Fruit fly (Drosophila melanogaster) whole organism, embryonic: ENCODE results near the gene CG5835.

Experiments
- Antp ChIP-seq: fragments of 200-800 bp; sonication (Bioruptor generic); optimal IDR thresholded peaks from 3 replicates; lab custom pipeline; 2016; ENCODE audit warnings: missing biosample characterization, missing genetic modification characterization
- Atf-2 ChIP-seq: fragments of 200-800 bp; sonication (Bioruptor generic); optimal IDR thresholded peaks from 2 replicates; lab custom pipeline; 2016; ENCODE audit warnings: missing biosample characterization, missing genetic modification characterization
- Atf3 ChIP-seq: fragments of 200-800 bp; sonication (Bioruptor generic); optimal IDR thresholded peaks from 3 replicates; lab custom pipeline; 2016; ENCODE audit warnings: missing biosample characterization, missing genetic modification characterization
- Bdp1 ChIP-seq: fragments of 200-800 bp; sonication (Bioruptor generic); optimal IDR thresholded peaks from 3 replicates; lab custom pipeline; 2016; ENCODE audit warnings: missing biosample characterization, missing genetic modification characterization
- C15 ChIP-seq: fragments of 200-800 bp; sonication (Bioruptor generic); IDR thresholded peaks from 3 replicates; pipeline ENCODE4 v1.3.6; 2022; ENCODE audit warnings: missing biosample characterization, missing genetic modification characterization
- CG10209 ChIP-seq: fragments of 200-800 bp; sonication (Bioruptor generic); optimal IDR thresholded peaks from 3 replicates; lab custom pipeline; 2017; ENCODE audit warnings: missing biosample characterization, mild to moderate bottlenecking, missing genetic modification characterization, missing genetic modification reagents
- CG10267 ChIP-seq: fragments of 200-800 bp; sonication (Bioruptor generic); optimal IDR thresholded peaks from 2 replicates; lab custom pipeline; 2018; ENCODE audit warnings: missing biosample characterization, mild to moderate bottlenecking, missing genetic modification characterization, moderate library complexity
- CG12104 ChIP-seq: fragments of 200-800 bp; sonication (Bioruptor generic); optimal IDR thresholded peaks from 3 replicates; lab custom pipeline; 2016; ENCODE audit warnings: missing biosample characterization, missing genetic modification characterization
- CG14014 ChIP-seq: fragments of 200-800 bp; sonication (Bioruptor generic); IDR thresholded peaks from 2 replicates; pipeline ENCODE4 v1.3.6; 2022; ENCODE audit warnings: missing biosample characterization, missing genetic modification characterization
- CG16813 ChIP-seq: fragments of 200-800 bp; sonication (Bioruptor generic); IDR thresholded peaks from 3 replicates; pipeline ENCODE4 v1.3.6; 2022; ENCODE audit warnings: missing biosample characterization, missing genetic modification characterization; ENCODE audit not compliant: partially characterized antibody
- CG18764 ChIP-seq: fragments of 200-800 bp; sonication (Bioruptor generic); optimal IDR thresholded peaks from 3 replicates; lab custom pipeline; 2016; ENCODE audit warnings: missing biosample characterization, missing genetic modification characterization
- CG30020 ChIP-seq: fragments of 200-800 bp; optimal IDR thresholded peaks from 2 replicates; lab custom pipeline; 2019; ENCODE audit warnings: missing biosample characterization, mild to moderate bottlenecking, missing genetic modification characterization, moderate library complexity
- CG30431 ChIP-seq: fragments of 200-800 bp; sonication (Bioruptor generic); optimal IDR thresholded peaks from 2 replicates; lab custom pipeline; 2017; ENCODE audit warnings: missing biosample characterization, missing genetic modification characterization
- CG32767 ChIP-seq: fragments of 200-800 bp; sonication (Bioruptor generic); IDR thresholded peaks from 2 replicates; pipeline ENCODE4 v1.3.6; 2022; ENCODE audit warnings: missing biosample characterization, missing genetic modification characterization
- CG32772 ChIP-seq: fragments of 200-800 bp; sonication (Bioruptor generic); IDR thresholded peaks from 2 replicates; pipeline ENCODE4 v1.3.6; 2022; ENCODE audit warnings: missing biosample characterization, missing genetic modification characterization
- CG34376 ChIP-seq: fragments of 200-800 bp; sonication (Bioruptor generic); optimal IDR thresholded peaks from 2 replicates; lab custom pipeline; 2018; ENCODE audit warnings: missing biosample characterization, mild to moderate bottlenecking, missing genetic modification characterization
- CG5245 ChIP-seq: fragments of 200-800 bp; sonication (Bioruptor generic); optimal IDR thresholded peaks from 3 replicates; lab custom pipeline; 2016; ENCODE audit warnings: missing biosample characterization, missing genetic modification characterization
- CG6854 ChIP-seq: fragments of 200-800 bp; sonication (Bioruptor generic); optimal IDR thresholded peaks from 3 replicates; lab custom pipeline; 2017; ENCODE audit warnings: missing biosample characterization, mild to moderate bottlenecking, missing genetic modification characterization
- Dp ChIP-seq: fragments of 200-800 bp; sonication (Bioruptor generic); optimal IDR thresholded peaks from 2 replicates; lab custom pipeline; 2018; ENCODE audit warnings: missing biosample characterization, mild to moderate bottlenecking, missing genetic modification characterization, moderate library complexity
- HHEX ChIP-seq: fragments of 200-800 bp; sonication (Bioruptor generic); optimal IDR thresholded peaks from 3 replicates; lab custom pipeline; 2017; ENCODE audit warnings: missing biosample characterization, mild to moderate bottlenecking, missing genetic modification characterization, missing genetic modification reagents
- Hr51 ChIP-seq, 2 experiments: fragments of 200-800 bp; sonication (Bioruptor generic); optimal IDR thresholded peaks; 2 replicates in 1 of 2; 3 replicates in 1 of 2; lab custom pipeline; 2016 to 2018; ENCODE audit warnings: missing biosample characterization in 2 of 2, missing genetic modification characterization in 2 of 2, mild to moderate bottlenecking in 1 of 2, moderate library complexity in 1 of 2
- Jarid2 ChIP-seq: fragments of 200-800 bp; sonication (Bioruptor generic); optimal IDR thresholded peaks from 3 replicates; lab custom pipeline; 2017; ENCODE audit warnings: mild to moderate bottlenecking, missing biosample characterization, missing genetic modification reagents, missing genetic modification characterization
- MTF-1 ChIP-seq: fragments of 200-800 bp; sonication (Bioruptor generic); optimal IDR thresholded peaks from 2 replicates; lab custom pipeline; 2018; ENCODE audit warnings: missing biosample characterization, mild to moderate bottlenecking, missing genetic modification characterization, borderline replicate concordance
- NC2β ChIP-seq: fragments of 200-800 bp; sonication (Bioruptor generic); optimal IDR thresholded peaks from 2 replicates; lab custom pipeline; 2016; ENCODE audit warnings: missing biosample characterization, missing genetic modification characterization
- NFAT ChIP-seq: fragments of 200-800 bp; sonication (Bioruptor generic); IDR thresholded peaks from 2 replicates; pipeline ENCODE4 v1.3.6; 2022; ENCODE audit warnings: missing biosample characterization, missing genetic modification characterization
- TFAM ChIP-seq: fragments of 200-800 bp; sonication (Bioruptor generic); optimal IDR thresholded peaks from 2 replicates; lab custom pipeline; 2017; ENCODE audit warnings: missing biosample characterization, missing genetic modification characterization, inconsistent platforms
- ap ChIP-seq: fragments of 200-800 bp; sonication (Bioruptor generic); IDR thresholded peaks from 2 replicates; pipeline ENCODE4 v1.3.6; 2022; ENCODE audit warnings: missing biosample characterization, missing genetic modification characterization
- ash1 ChIP-seq: fragments of 200-800 bp; sonication (Bioruptor generic); optimal IDR thresholded peaks from 2 replicates; lab custom pipeline; 2018; ENCODE audit warnings: missing biosample characterization, mild to moderate bottlenecking, missing genetic modification characterization
- bcd ChIP-seq: fragments of 200-800 bp; sonication (Bioruptor generic); optimal IDR thresholded peaks from 2 replicates; lab custom pipeline; 2017; ENCODE audit warnings: missing biosample characterization, mild to moderate bottlenecking, missing genetic modification characterization
- cato ChIP-seq: fragments of 200-800 bp; sonication (Bioruptor generic); optimal IDR thresholded peaks from 2 replicates; lab custom pipeline; 2016; ENCODE audit warnings: missing biosample characterization, missing genetic modification characterization, borderline replicate concordance
- caup ChIP-seq: fragments of 200-800 bp; sonication (Bioruptor generic); optimal IDR thresholded peaks from 3 replicates; lab custom pipeline; 2017; ENCODE audit warnings: missing biosample characterization, mild to moderate bottlenecking, missing genetic modification characterization, moderate library complexity; ENCODE audit not compliant: severe bottlenecking
- chm ChIP-seq: fragments of 200-800 bp; sonication (Bioruptor generic); IDR thresholded peaks from 2 replicates; pipeline ENCODE4 v1.3.6; 2022; ENCODE audit warnings: missing biosample characterization, missing genetic modification characterization
- crc ChIP-seq: fragments of 200-800 bp; sonication (Bioruptor generic); optimal IDR thresholded peaks from 2 replicates; lab custom pipeline; 2016; ENCODE audit warnings: missing biosample characterization, missing genetic modification characterization
- dati ChIP-seq: fragments of 200-800 bp; sonication (Bioruptor generic); IDR thresholded peaks from 2 replicates; pipeline ENCODE4 v1.3.6; 2022; ENCODE audit warnings: missing biosample characterization, missing genetic modification characterization
- en ChIP-seq: fragments of 200-800 bp; sonication (Bioruptor generic); optimal IDR thresholded peaks from 2 replicates; lab custom pipeline; 2016; ENCODE audit warnings: missing biosample characterization, missing genetic modification characterization
- eve ChIP-seq, 2 experiments: fragments of >200 bp; optimal IDR thresholded peaks; 2 replicates each; lab custom pipeline; 2017; ENCODE audit warnings: missing biosample characterization in 2 of 2, missing genetic modification characterization in 2 of 2
- fd96Cb ChIP-seq: fragments of 200-800 bp; sonication (Bioruptor generic); optimal IDR thresholded peaks from 2 replicates; lab custom pipeline; 2018; ENCODE audit warnings: missing biosample characterization, mild to moderate bottlenecking, missing genetic modification characterization, moderate library complexity
- hth ChIP-seq: fragments of >200 bp; optimal IDR thresholded peaks from 2 replicates; lab custom pipeline; 2017; ENCODE audit warnings: inconsistent platforms
- lab ChIP-seq: fragments of 200-800 bp; sonication (Bioruptor generic); optimal IDR thresholded peaks from 3 replicates; lab custom pipeline; 2017; ENCODE audit warnings: missing biosample characterization, missing genetic modification characterization, mild to moderate bottlenecking, moderate library complexity, missing genetic modification reagents
- lbe ChIP-seq: fragments of 200-800 bp; sonication (Bioruptor generic); optimal IDR thresholded peaks from 2 replicates; lab custom pipeline; 2016; ENCODE audit warnings: missing biosample characterization, mild to moderate bottlenecking, missing genetic modification characterization
- lola ChIP-seq, 3 experiments: fragments of >200 bp in 2 of 3; fragments of 200-800 bp in 1 of 3; sonication (Bioruptor generic) in 1 of 3; optimal IDR thresholded peaks; 2 replicates each; lab custom pipeline; 2017 to 2019; ENCODE audit warnings: missing biosample characterization in 3 of 3, missing genetic modification characterization in 3 of 3, mild to moderate bottlenecking in 1 of 3, moderate library complexity in 1 of 3
- onecut ChIP-seq: fragments of 200-800 bp; sonication (Bioruptor generic); IDR thresholded peaks from 2 replicates; pipeline ENCODE4 v1.3.6; 2022; ENCODE audit warnings: missing biosample characterization, missing genetic modification characterization
- otp ChIP-seq: fragments of 200-800 bp; sonication (Bioruptor generic); IDR thresholded peaks from 3 replicates; pipeline ENCODE4, ENCODE4 v1.3.6; 2022; ENCODE audit warnings: missing biosample characterization, missing genetic modification characterization
- pfk ChIP-seq: fragments of 200-800 bp; sonication (Bioruptor generic); optimal IDR thresholded peaks from 2 replicates; lab custom pipeline; 2018; ENCODE audit warnings: missing biosample characterization, mild to moderate bottlenecking, missing genetic modification characterization, moderate library complexity
- pho ChIP-seq: fragments of 200-800 bp; sonication (Bioruptor generic); optimal IDR thresholded peaks from 2 replicates; lab custom pipeline; 2016; ENCODE audit warnings: missing biosample characterization, missing genetic modification characterization
- pzg ChIP-seq: fragments of 200-800 bp; sonication (Bioruptor generic); optimal IDR thresholded peaks from 3 replicates; lab custom pipeline; 2018; ENCODE audit warnings: missing biosample characterization, mild to moderate bottlenecking, missing genetic modification characterization, moderate library complexity
- repo ChIP-seq: fragments of 200-800 bp; sonication (Bioruptor generic); optimal IDR thresholded peaks from 2 replicates; lab custom pipeline; 2016; ENCODE audit warnings: missing biosample characterization, missing genetic modification characterization
- rib ChIP-seq: fragments of 200-800 bp; sonication (Bioruptor generic); IDR thresholded peaks from 2 replicates; pipeline ENCODE4 v1.3.6; 2022; ENCODE audit warnings: missing biosample characterization, missing genetic modification characterization
- seq ChIP-seq: fragments of 200-800 bp; sonication (Bioruptor generic); IDR thresholded peaks from 2 replicates; pipeline ENCODE4 v1.3.6; 2022; ENCODE audit warnings: missing biosample characterization, missing genetic modification characterization
- toy ChIP-seq: fragments of 200-800 bp; sonication (Bioruptor generic); IDR thresholded peaks from 2 replicates; pipeline ENCODE4 v1.3.6; 2022; ENCODE audit warnings: missing biosample characterization, missing genetic modification characterization
- trem ChIP-seq: fragments of 200-800 bp; optimal IDR thresholded peaks from 3 replicates; lab custom pipeline; 2019; ENCODE audit warnings: missing biosample characterization, mild to moderate bottlenecking, missing genetic modification characterization, moderate library complexity
- unc-4 ChIP-seq: fragments of 200-800 bp; sonication (Bioruptor generic); IDR thresholded peaks from 2 replicates; pipeline ENCODE4 v1.3.6; 2022; ENCODE audit warnings: missing biosample characterization, missing genetic modification characterization; ENCODE audit not compliant: partially characterized antibody

The CG5835 gene

dm6 chr3R:19182848-19183247 is 29.4 kb upstream of the CG5835 start (continued):
- TF ChIP-seq Dp (GFP tag; lab: Kevin White, UChicago) (no peak), Hr51 (GFP tag; optimal IDR thresholded peaks at IDR 0.05; lab: Kevin White, UChicago) (no peak), en (no peak), Atf-2 (no peak), CG16813 (no peak), Antp (GFP tag; lab: Kevin White, UChicago) (no peak), dati (no peak), pho (no peak), rib (GFP tag; lab: Robert Waterston, UW) (no peak), Atf3 (no peak), Bdp1 (GFP tag; lab: Kevin White, UChicago) (no peak), eve (GFP tag; optimal IDR thresholded peaks at IDR 0.05; lab: Kevin White, UChicago) (no peak), CG18764 (GFP tag; lab: Kevin White, UChicago) (no peak), toy (no peak), lab (GFP tag; lab: Kevin White, UChicago) (peak; percentile 35), repo (GFP tag; lab: Kevin White, UChicago) (no peak), lola (GFP tag; optimal IDR thresholded peaks at IDR 0.05; lab: Kevin White, UChicago) (no peak), CG6854 (GFP tag; lab: Kevin White, UChicago) (no peak), unc-4 (GFP tag; lab: Robert Waterston, UW) (no peak), C15 (GFP tag; lab: Robert Waterston, UW) (no peak), CG34376 (GFP tag; lab: Kevin White, UChicago) (no peak), crc (no peak), CG30020 (no peak), MTF-1 (peak; percentile 19), chm (GFP tag; lab: Robert Waterston, UW) (no peak; the same call in 1 of the 2 replicates), bcd (GFP tag; lab: Kevin White, UChicago) (no peak), CG30431 (GFP tag; lab: Kevin White, UChicago) (no peak), pzg (no peak), onecut (GFP tag; lab: Robert Waterston, UW) (0 out of 2 replicates have a peak, but pooled peaks have one; percentile 20), CG10209 (GFP tag; lab: Kevin White, UChicago) (peak; percentile 5), CG12104 (GFP tag; lab: Kevin White, UChicago) (no peak), hth (lab: Kevin White, UChicago) (no peak), NC2β (GFP tag; lab: Kevin White, UChicago) (no peak), ap (no peak), seq (no peak), HHEX (GFP tag; lab: Kevin White, UChicago) (peak; percentile 46), CG10267 (no peak), NFAT (no peak), TFAM (GFP tag; lab: Kevin White, UChicago) (no peak), CG5245 (GFP tag; lab: Kevin White, UChicago) (no peak), CG32772 (GFP tag; lab: Robert Waterston, UW) (no peak), lbe (GFP tag; lab: Kevin White, UChicago) (no peak), caup (GFP tag; lab: Kevin White, UChicago) (no peak), otp (no peak), Jarid2 (GFP tag; lab: Kevin White, UChicago) (peak; percentile 24), CG32767 (no peak), trem (tag; lab: Kevin White, UChicago) (no peak), ash1 (GFP tag; lab: Kevin White, UChicago) (no peak), CG14014 (GFP tag; lab: Robert Waterston, UW) (no peak), fd96Cb (tag; lab: Kevin White, UChicago) (no peak), pfk (GFP tag; lab: Kevin White, UChicago) (no peak), cato (GFP tag; lab: Kevin White, UChicago) (no peak)
